Fruit fly (Drosophila melanogaster) whole organism, embryonic: ENCODE measurements around the gene PIP82.

Experiments
- CG10543 ChIP-seq: fragments of 200-800 bp; sonication (Bioruptor generic); optimal IDR thresholded peaks from 3 replicates; lab custom pipeline; 2017; ENCODE audit warnings: missing biosample characterization, mild to moderate bottlenecking, missing genetic modification characterization, moderate library complexity
- CG12104 ChIP-seq: fragments of 200-800 bp; sonication (Bioruptor generic); optimal IDR thresholded peaks from 3 replicates; lab custom pipeline; 2016; ENCODE audit warnings: missing biosample characterization, missing genetic modification characterization
- CG13123 ChIP-seq: fragments of 200-800 bp; sonication (Bioruptor generic); optimal IDR thresholded peaks from 2 replicates; lab custom pipeline; 2016; ENCODE audit warnings: missing biosample characterization, missing genetic modification characterization
- CG15011 ChIP-seq: fragments of 200-800 bp; sonication (Bioruptor generic); optimal IDR thresholded peaks from 3 replicates; lab custom pipeline; 2018; ENCODE audit warnings: missing biosample characterization, mild to moderate bottlenecking, missing genetic modification characterization
- CG15269 ChIP-seq: fragments of 200-800 bp; sonication (Bioruptor generic); optimal IDR thresholded peaks from 2 replicates; lab custom pipeline; 2018; ENCODE audit warnings: missing biosample characterization, mild to moderate bottlenecking, missing genetic modification characterization, moderate library complexity
- CG17359 ChIP-seq: fragments of 200-800 bp; sonication (Bioruptor generic); optimal IDR thresholded peaks from 3 replicates; lab custom pipeline; 2018; ENCODE audit warnings: missing biosample characterization, mild to moderate bottlenecking, missing genetic modification characterization, moderate library complexity
- CG18599 ChIP-seq: fragments of 200-800 bp; sonication (Bioruptor generic); optimal IDR thresholded peaks from 3 replicates; lab custom pipeline; 2017; ENCODE audit warnings: missing biosample characterization, missing genetic modification characterization, mild to moderate bottlenecking, moderate library complexity, missing genetic modification reagents
- CG3163 ChIP-seq: fragments of 200-800 bp; sonication (Bioruptor generic); optimal IDR thresholded peaks from 3 replicates; lab custom pipeline; 2016; ENCODE audit warnings: missing biosample characterization, missing genetic modification characterization
- CG32772 ChIP-seq: fragments of 200-800 bp; sonication (Bioruptor generic); IDR thresholded peaks from 2 replicates; pipeline ENCODE4 v1.3.6; 2022; ENCODE audit warnings: missing biosample characterization, missing genetic modification characterization
- CG3995 ChIP-seq: fragments of 200-800 bp; sonication (Bioruptor generic); optimal IDR thresholded peaks from 3 replicates; lab custom pipeline; 2016; ENCODE audit warnings: missing biosample characterization, missing genetic modification characterization
- CG4617 ChIP-seq: fragments of 200-800 bp; sonication (Bioruptor generic); optimal IDR thresholded peaks from 3 replicates; lab custom pipeline; 2016; ENCODE audit warnings: missing biosample characterization, missing genetic modification characterization, borderline replicate concordance
- CG7372 ChIP-seq: fragments of 200-800 bp; sonication (Bioruptor generic); IDR thresholded peaks from 2 replicates; pipeline ENCODE4 v1.3.6; 2022; ENCODE audit warnings: missing biosample characterization, missing genetic modification characterization
- CG7839 ChIP-seq: fragments of 200-800 bp; sonication (Bioruptor generic); optimal IDR thresholded peaks from 3 replicates; lab custom pipeline; 2018; ENCODE audit warnings: missing biosample characterization, mild to moderate bottlenecking, missing genetic modification characterization, moderate library complexity
- CG9215 ChIP-seq: fragments of 200-800 bp; sonication (Bioruptor generic); IDR thresholded peaks from 2 replicates; pipeline ENCODE4 v1.3.6; 2022; ENCODE audit warnings: missing biosample characterization, missing genetic modification characterization
- CG9797 ChIP-seq: fragments of 200-800 bp; sonication (Bioruptor generic); optimal IDR thresholded peaks from 3 replicates; lab custom pipeline; 2018; ENCODE audit warnings: missing biosample characterization, mild to moderate bottlenecking, missing genetic modification characterization
- CHES-1-like ChIP-seq: fragments of 200-800 bp; sonication (Bioruptor generic); optimal IDR thresholded peaks from 2 replicates; lab custom pipeline; 2016; ENCODE audit warnings: missing biosample characterization, missing genetic modification characterization
- Dbx ChIP-seq: fragments of 200-800 bp; sonication (Bioruptor generic); IDR thresholded peaks from 3 replicates; pipeline ENCODE4 v1.3.6; 2022; ENCODE audit warnings: missing biosample characterization, missing genetic modification characterization
- Ets65A ChIP-seq: fragments of 200-800 bp; sonication (Bioruptor generic); peaks from one replicate; lab custom pipeline; 2016; ENCODE audit warnings: missing biosample characterization, missing genetic modification characterization
- Gsc ChIP-seq: fragments of 200-800 bp; sonication (Bioruptor generic); IDR thresholded peaks from 2 replicates; pipeline ENCODE4 v1.3.6; 2022; ENCODE audit warnings: missing biosample characterization, missing genetic modification characterization
- HmgZ ChIP-seq: fragments of 200-800 bp; sonication (Bioruptor generic); optimal IDR thresholded peaks from 2 replicates; lab custom pipeline; 2018; ENCODE audit warnings: missing biosample characterization, mild to moderate bottlenecking, missing genetic modification characterization
- Hmr ChIP-seq: fragments of 200-800 bp; sonication (Bioruptor generic); optimal IDR thresholded peaks from 3 replicates; lab custom pipeline; 2017; ENCODE audit warnings: mild to moderate bottlenecking, missing biosample characterization, missing genetic modification reagents, missing genetic modification characterization
- Hr3 ChIP-seq: fragments of 200-800 bp; sonication (Bioruptor generic); optimal IDR thresholded peaks from 3 replicates; lab custom pipeline; 2016; ENCODE audit warnings: missing biosample characterization, missing genetic modification characterization
- Kr ChIP-seq: fragments of 200-800 bp; sonication (Bioruptor generic); optimal IDR thresholded peaks from 2 replicates; lab custom pipeline; 2017; ENCODE audit warnings: missing biosample characterization, mild to moderate bottlenecking, missing genetic modification characterization
- MESR4 ChIP-seq: fragments of 200-800 bp; sonication (Bioruptor generic); optimal IDR thresholded peaks from 2 replicates; lab custom pipeline; 2018; ENCODE audit warnings: missing biosample characterization, mild to moderate bottlenecking, missing genetic modification characterization, moderate library complexity
- Mad ChIP-seq: fragments of 200-800 bp; sonication (Bioruptor generic); optimal IDR thresholded peaks from 2 replicates; lab custom pipeline; 2016; ENCODE audit warnings: missing biosample characterization, missing genetic modification characterization
- Max ChIP-seq: fragments of 200-800 bp; sonication (Bioruptor generic); optimal IDR thresholded peaks from 2 replicates; lab custom pipeline; 2016; ENCODE audit warnings: missing biosample characterization, mild to moderate bottlenecking, missing genetic modification characterization
- Mes4 ChIP-seq: fragments of 200-800 bp; sonication (Bioruptor generic); optimal IDR thresholded peaks from 2 replicates; lab custom pipeline; 2016; ENCODE audit warnings: missing biosample characterization, missing genetic modification characterization
- Oli ChIP-seq: fragments of 200-800 bp; sonication (Bioruptor generic); optimal IDR thresholded peaks from 2 replicates; lab custom pipeline; 2018; ENCODE audit warnings: missing biosample characterization, mild to moderate bottlenecking, missing genetic modification characterization, moderate library complexity
- Poxn ChIP-seq: fragments of 200-800 bp; sonication (Bioruptor generic); IDR thresholded peaks from 2 replicates; pipeline ENCODE4 v1.3.6; 2022; ENCODE audit warnings: missing biosample characterization, missing genetic modification characterization
- Ravus ChIP-seq: fragments of 200-800 bp; sonication (Bioruptor generic); IDR thresholded peaks from 2 replicates; pipeline ENCODE4 v1.3.6; 2022; ENCODE audit warnings: missing biosample characterization, missing genetic modification characterization
- Rfx ChIP-seq: fragments of 200-800 bp; sonication (Bioruptor generic); IDR thresholded peaks from 2 replicates; pipeline ENCODE4 v1.3.6; 2022; ENCODE audit warnings: missing biosample characterization, missing genetic modification characterization
- Spps ChIP-seq: fragments of 200-800 bp; sonication (Bioruptor generic); optimal IDR thresholded peaks from 2 replicates; lab custom pipeline; 2018; ENCODE audit warnings: missing biosample characterization, mild to moderate bottlenecking, missing genetic modification characterization
- Sry-δ ChIP-seq: fragments of 200-800 bp; sonication (Bioruptor generic); optimal IDR thresholded peaks from 2 replicates; lab custom pipeline; 2016; ENCODE audit warnings: missing biosample characterization, missing genetic modification characterization
- TFAM ChIP-seq: fragments of 200-800 bp; sonication (Bioruptor generic); optimal IDR thresholded peaks from 2 replicates; lab custom pipeline; 2017; ENCODE audit warnings: missing biosample characterization, missing genetic modification characterization, inconsistent platforms
- Trl ChIP-seq, 3 experiments: fragments of >200 bp in 2 of 3; fragments of 200-800 bp in 1 of 3; sonication (Bioruptor generic) in 1 of 3; optimal IDR thresholded peaks; 2 replicates in 1 of 3; 3 replicates in 2 of 3; lab custom pipeline; 2016 to 2017; ENCODE audit warnings: missing biosample characterization in 1 of 3, missing genetic modification characterization in 1 of 3
- ac ChIP-seq: fragments of 200-800 bp; sonication (Bioruptor generic); optimal IDR thresholded peaks from 3 replicates; lab custom pipeline; 2017; ENCODE audit warnings: missing biosample characterization, mild to moderate bottlenecking, missing genetic modification characterization
- bowl ChIP-seq: fragments of 200-800 bp; sonication (Bioruptor generic); IDR thresholded peaks from 2 replicates; pipeline ENCODE4 v1.3.6; 2022; ENCODE audit warnings: missing biosample characterization, missing genetic modification characterization
- bsh ChIP-seq, 2 experiments: fragments of 200-800 bp; sonication (Bioruptor generic); optimal IDR thresholded peaks; 2 replicates each; lab custom pipeline; 2017 to 2018; ENCODE audit warnings: mild to moderate bottlenecking in 2 of 2, missing biosample characterization in 2 of 2, missing genetic modification characterization in 2 of 2, moderate library complexity in 1 of 2
- caup ChIP-seq: fragments of 200-800 bp; sonication (Bioruptor generic); optimal IDR thresholded peaks from 3 replicates; lab custom pipeline; 2017; ENCODE audit warnings: missing biosample characterization, mild to moderate bottlenecking, missing genetic modification characterization, moderate library complexity; ENCODE audit not compliant: severe bottlenecking
- cwo ChIP-seq: fragments of 200-800 bp; sonication (Bioruptor generic); optimal IDR thresholded peaks from 3 replicates; lab custom pipeline; 2017; ENCODE audit warnings: missing biosample characterization, missing genetic modification characterization, mild to moderate bottlenecking, moderate library complexity, missing genetic modification reagents
- dpn ChIP-seq, 2 experiments: fragments of 200-800 bp; sonication (Bioruptor generic); optimal IDR thresholded peaks; 3 replicates each; lab custom pipeline; 2016; ENCODE audit warnings: missing biosample characterization in 2 of 2, missing genetic modification characterization in 2 of 2
- dysf ChIP-seq: fragments of 200-800 bp; sonication (Bioruptor generic); IDR thresholded peaks from 3 replicates; pipeline ENCODE4 v1.3.6; 2022; ENCODE audit warnings: missing biosample characterization, missing genetic modification characterization
- fu2 ChIP-seq: fragments of 200-800 bp; sonication (Bioruptor generic); optimal IDR thresholded peaks from 2 replicates; lab custom pipeline; 2016; ENCODE audit warnings: missing biosample characterization, missing genetic modification characterization
- hth ChIP-seq: fragments of >200 bp; optimal IDR thresholded peaks from 2 replicates; lab custom pipeline; 2017; ENCODE audit warnings: inconsistent platforms
- jumu ChIP-seq: fragments of 200-800 bp; sonication (Bioruptor generic); optimal IDR thresholded peaks from 3 replicates; lab custom pipeline; 2016; ENCODE audit warnings: missing biosample characterization, missing genetic modification characterization
- mld ChIP-seq: fragments of 200-800 bp; sonication (Bioruptor generic); IDR thresholded peaks from 3 replicates; pipeline ENCODE4 v1.3.6; 2022; ENCODE audit warnings: missing biosample characterization, missing genetic modification characterization; ENCODE audit not compliant: partially characterized antibody
- nau ChIP-seq: fragments of 200-800 bp; sonication (Bioruptor generic); optimal IDR thresholded peaks from 3 replicates; lab custom pipeline; 2017; ENCODE audit warnings: missing biosample characterization, mild to moderate bottlenecking, missing genetic modification characterization, missing genetic modification reagents
- pita ChIP-seq: fragments of 200-800 bp; sonication (Bioruptor generic); optimal IDR thresholded peaks from 2 replicates; lab custom pipeline; 2017; ENCODE audit warnings: missing biosample characterization, mild to moderate bottlenecking, missing genetic modification characterization
- pnt ChIP-seq: fragments of 200-800 bp; sonication (Bioruptor generic); optimal IDR thresholded peaks from 3 replicates; lab custom pipeline; 2016; ENCODE audit warnings: missing biosample characterization, missing genetic modification characterization
- tap ChIP-seq: fragments of 200-800 bp; optimal IDR thresholded peaks from 3 replicates; lab custom pipeline; 2019; ENCODE audit warnings: missing biosample characterization, mild to moderate bottlenecking, missing genetic modification characterization, moderate library complexity
- tin ChIP-seq: fragments of 200-800 bp; sonication (Bioruptor generic); optimal IDR thresholded peaks from 3 replicates; lab custom pipeline; 2016; ENCODE audit warnings: missing biosample characterization, missing genetic modification characterization

PIP82 gene

dm6 chrX:8492849-8493248 lies 36.6 kb downstream of the PIP82 start (continued):
- TF ChIP-seq Spps (peak; percentile 33), Max (peak; percentile 46), CG18599 (GFP tag; lab: Kevin White, UChicago) (peak; percentile 54), nau (GFP tag; lab: Kevin White, UChicago) (peak; percentile 55), CG9797 (GFP tag; lab: Kevin White, UChicago) (no peak), CG3995 (GFP tag; lab: Kevin White, UChicago) (no peak), CG4617 (GFP tag; lab: Kevin White, UChicago) (no peak), CG17359 (peak; percentile 90), bsh (GFP tag; optimal IDR thresholded peaks at IDR 0.05; lab: Kevin White, UChicago) (peak in 1 of 2 experiments; percentile 85), ac (GFP tag; lab: Kevin White, UChicago) (no peak), Hr3 (peak; percentile 43), CG13123 (GFP tag; lab: Kevin White, UChicago) (peak; percentile 41), Poxn (no peak), cwo (GFP tag; lab: Kevin White, UChicago) (no peak), Mes4 (GFP tag; lab: Kevin White, UChicago) (peak; percentile 30), CG15269 (tag; lab: Kevin White, UChicago) (peak; percentile 87), pnt (GFP tag; lab: Kevin White, UChicago) (no peak), jumu (GFP tag; lab: Kevin White, UChicago) (no peak), tap (tag; lab: Kevin White, UChicago) (peak; percentile 86), Trl (optimal IDR thresholded peaks at IDR 0.05; lab: Kevin White, UChicago) (no peak), Trl (GFP tag; optimal IDR thresholded peaks at IDR 0.05; lab: Kevin White, UChicago) (no peak), Mad (GFP tag; lab: Kevin White, UChicago) (no peak), CG7839 (tag; lab: Kevin White, UChicago) (peak; percentile 87), tin (GFP tag; lab: Kevin White, UChicago) (peak; percentile 79), Sry-δ (no peak), MESR4 (no peak), pita (GFP tag; lab: Kevin White, UChicago) (no peak), Rfx (GFP tag; lab: Robert Waterston, UW) (peak; percentile 65), Kr (no peak), CG15011 (GFP tag; lab: Kevin White, UChicago) (no peak), HmgZ (tag; lab: Kevin White, UChicago) (peak; percentile 29), dysf (peak; percentile 83), fu2 (no peak), CG9215 (peak; percentile 23; the same call in 1 of the 2 replicates), CG3163 (no peak), TFAM (GFP tag; lab: Kevin White, UChicago) (peak; percentile 6), Oli (tag; lab: Kevin White, UChicago) (peak; percentile 86), dpn (GFP tag; optimal IDR thresholded peaks at IDR 0.05; lab: Kevin White, UChicago) (peak in 1 of 2 experiments; percentile 69), mld (GFP tag; lab: Robert Waterston, UW) (no peak), Gsc (GFP tag; lab: Robert Waterston, UW) (no peak), CG10543 (GFP tag; lab: Kevin White, UChicago) (no peak), Ravus (GFP tag; lab: Robert Waterston, UW) (peak; percentile 64), CG32772 (GFP tag; lab: Robert Waterston, UW) (peak; percentile 83), bowl (GFP tag; lab: Robert Waterston, UW) (peak; percentile 78), Dbx (GFP tag; lab: Robert Waterston, UW) (0 out of 3 replicates have a peak, but pooled peaks have one; percentile 16), caup (GFP tag; lab: Kevin White, UChicago) (peak; percentile 66), CG12104 (GFP tag; lab: Kevin White, UChicago) (peak; percentile 47), Hmr (GFP tag; lab: Kevin White, UChicago) (peak; percentile 40), Ets65A (GFP tag; lab: Kevin White, UChicago) (peak; percentile 85), CHES-1-like (no peak), CG7372 (GFP tag; lab: Robert Waterston, UW) (peak; percentile 62; the same call in 1 of the 2 replicates), hth (lab: Kevin White, UChicago) (no peak)
